Fruit fly (Drosophila melanogaster) whole organism, embryonic: Measurements from ENCODE around the gene CG42342.

ENCODE experiments used
- CG10147 ChIP-seq: fragments of 200-800 bp; sonication (Bioruptor generic); optimal IDR thresholded peaks from 2 replicates; lab custom pipeline; 2019; ENCODE audit warnings: missing biosample characterization, mild to moderate bottlenecking, missing genetic modification characterization, moderate library complexity
- CG11247 ChIP-seq: fragments of 200-800 bp; sonication (Bioruptor generic); IDR thresholded peaks from 2 replicates; pipeline ENCODE4 v1.3.6; 2022; ENCODE audit warnings: missing biosample characterization, missing genetic modification characterization
- CG11456 ChIP-seq: fragments of 200-800 bp; sonication (Bioruptor generic); IDR thresholded peaks from 3 replicates; pipeline ENCODE4 v1.3.6; 2022; ENCODE audit warnings: missing biosample characterization, missing genetic modification characterization
- CG12659 ChIP-seq: fragments of 200-800 bp; sonication (Bioruptor generic); optimal IDR thresholded peaks from 3 replicates; lab custom pipeline; 2017; ENCODE audit warnings: mild to moderate bottlenecking, missing biosample characterization, missing genetic modification reagents, missing genetic modification characterization
- CG13296 ChIP-seq: fragments of 200-800 bp; sonication (Bioruptor generic); optimal IDR thresholded peaks from 3 replicates; lab custom pipeline; 2018; ENCODE audit warnings: missing biosample characterization, mild to moderate bottlenecking, missing genetic modification characterization
- CG13424 ChIP-seq: fragments of 200-800 bp; sonication (Bioruptor generic); optimal IDR thresholded peaks from 2 replicates; lab custom pipeline; 2019; ENCODE audit warnings: missing biosample characterization, mild to moderate bottlenecking, missing genetic modification characterization, moderate library complexity
- CG13624 ChIP-seq: fragments of 200-800 bp; sonication (Bioruptor generic); optimal IDR thresholded peaks from 2 replicates; lab custom pipeline; 2016; ENCODE audit warnings: missing biosample characterization, missing genetic modification characterization
- CG14014 ChIP-seq: fragments of 200-800 bp; sonication (Bioruptor generic); IDR thresholded peaks from 2 replicates; pipeline ENCODE4 v1.3.6; 2022; ENCODE audit warnings: missing biosample characterization, missing genetic modification characterization
- CG15073 ChIP-seq: fragments of 200-800 bp; sonication (Bioruptor generic); optimal IDR thresholded peaks from 2 replicates; lab custom pipeline; 2016; ENCODE audit warnings: missing biosample characterization, missing genetic modification characterization
- CG17361 ChIP-seq: fragments of 200-800 bp; sonication (Bioruptor generic); IDR thresholded peaks from 3 replicates; pipeline ENCODE4 v1.3.6; 2022; ENCODE audit warnings: missing biosample characterization, missing genetic modification characterization
- CG2120 ChIP-seq: fragments of 200-800 bp; sonication (Bioruptor generic); optimal IDR thresholded peaks from 3 replicates; lab custom pipeline; 2016; ENCODE audit warnings: missing biosample characterization, missing genetic modification characterization
- CG2129 ChIP-seq: fragments of 200-800 bp; sonication (Bioruptor generic); IDR thresholded peaks from 2 replicates; pipeline ENCODE4 v1.3.6; 2022; ENCODE audit warnings: missing biosample characterization, missing genetic modification characterization; ENCODE audit not compliant: partially characterized antibody
- CG2678 ChIP-seq: fragments of 200-800 bp; sonication (Bioruptor generic); optimal IDR thresholded peaks from 3 replicates; lab custom pipeline; 2019; ENCODE audit warnings: missing biosample characterization, mild to moderate bottlenecking, missing genetic modification characterization, moderate library complexity
- CG2712 ChIP-seq: fragments of 200-800 bp; optimal IDR thresholded peaks from 3 replicates; lab custom pipeline; 2019; ENCODE audit warnings: missing biosample characterization, mild to moderate bottlenecking, missing genetic modification characterization, moderate library complexity
- CG34422 ChIP-seq: fragments of 200-800 bp; sonication (Bioruptor generic); IDR thresholded peaks from 3 replicates; pipeline ENCODE4 v1.3.6; 2022; ENCODE audit warnings: missing biosample characterization, missing genetic modification characterization
- CG3726 ChIP-seq: fragments of 200-800 bp; sonication (Bioruptor generic); IDR thresholded peaks from 3 replicates; pipeline ENCODE4, ENCODE4 v1.3.6; 2022; ENCODE audit warnings: missing biosample characterization, missing genetic modification characterization
- CG4360 ChIP-seq: fragments of 200-800 bp; sonication (Bioruptor generic); IDR thresholded peaks from 2 replicates; pipeline ENCODE4 v1.3.6; 2022; ENCODE audit warnings: missing biosample characterization, missing genetic modification characterization
- CG4404 ChIP-seq: fragments of 200-800 bp; sonication (Bioruptor generic); IDR thresholded peaks from 2 replicates; pipeline ENCODE4 v1.3.6; 2022; ENCODE audit warnings: missing biosample characterization, missing genetic modification characterization
- CG4617 ChIP-seq: fragments of 200-800 bp; sonication (Bioruptor generic); optimal IDR thresholded peaks from 3 replicates; lab custom pipeline; 2016; ENCODE audit warnings: missing biosample characterization, missing genetic modification characterization, borderline replicate concordance
- CG4730 ChIP-seq: fragments of 200-800 bp; sonication (Bioruptor generic); IDR thresholded peaks from 2 replicates; pipeline ENCODE4 v1.3.6; 2022; ENCODE audit warnings: missing biosample characterization, missing genetic modification characterization
- CG6689 ChIP-seq: fragments of 200-800 bp; sonication (Bioruptor generic); IDR thresholded peaks from 2 replicates; pipeline ENCODE4 v1.3.6; 2022; ENCODE audit warnings: missing biosample characterization, missing genetic modification characterization
- CG8290 ChIP-seq, 3 experiments: fragments of 200-800 bp; sonication (Bioruptor generic); optimal IDR thresholded peaks; 2 replicates each; lab custom pipeline; 2016 to 2019; ENCODE audit warnings: missing biosample characterization in 3 of 3, missing genetic modification characterization in 3 of 3, mild to moderate bottlenecking in 2 of 3, moderate library complexity in 1 of 3
- Doc2 ChIP-seq: fragments of 200-800 bp; sonication (Bioruptor generic); IDR thresholded peaks from 2 replicates; pipeline ENCODE4 v1.3.6; 2022; ENCODE audit warnings: missing biosample characterization, missing genetic modification characterization
- Eip74EF ChIP-seq, 2 experiments: fragments of 200-800 bp in 1 of 2; fragments of >200 bp in 1 of 2; sonication (Bioruptor generic) in 1 of 2; optimal IDR thresholded peaks; 2 replicates each; lab custom pipeline; 2017 to 2019; ENCODE audit warnings: missing biosample characterization in 2 of 2, missing genetic modification characterization in 2 of 2, mild to moderate bottlenecking in 1 of 2, moderate library complexity in 1 of 2
- Fer2 ChIP-seq: fragments of 200-800 bp; sonication (Bioruptor generic); optimal IDR thresholded peaks from 2 replicates; lab custom pipeline; 2018; ENCODE audit warnings: missing biosample characterization, mild to moderate bottlenecking, missing genetic modification characterization, moderate library complexity
- GATAe ChIP-seq: fragments of 200-800 bp; sonication (Bioruptor generic); conservative IDR thresholded peaks from 2 replicates; pipeline ENCODE4 v1.3.6; 2022; ENCODE audit warnings: missing biosample characterization, missing genetic modification characterization
- HLH4C ChIP-seq: fragments of 200-800 bp; sonication (Bioruptor generic); IDR thresholded peaks from 3 replicates; pipeline ENCODE4 v1.3.6; 2022; ENCODE audit warnings: missing biosample characterization, missing genetic modification characterization; ENCODE audit not compliant: partially characterized antibody
- Hr3 ChIP-seq: fragments of 200-800 bp; sonication (Bioruptor generic); optimal IDR thresholded peaks from 3 replicates; lab custom pipeline; 2016; ENCODE audit warnings: missing biosample characterization, missing genetic modification characterization
- Jarid2 ChIP-seq: fragments of 200-800 bp; sonication (Bioruptor generic); optimal IDR thresholded peaks from 3 replicates; lab custom pipeline; 2017; ENCODE audit warnings: mild to moderate bottlenecking, missing biosample characterization, missing genetic modification reagents, missing genetic modification characterization
- MBD-R2 ChIP-seq: fragments of 200-800 bp; sonication (Bioruptor generic); IDR thresholded peaks from 2 replicates; pipeline ENCODE4 v1.3.6; 2022; ENCODE audit warnings: missing biosample characterization, missing genetic modification characterization
- Mad ChIP-seq: fragments of 200-800 bp; sonication (Bioruptor generic); optimal IDR thresholded peaks from 2 replicates; lab custom pipeline; 2016; ENCODE audit warnings: missing biosample characterization, missing genetic modification characterization
- Oli ChIP-seq: fragments of 200-800 bp; sonication (Bioruptor generic); optimal IDR thresholded peaks from 2 replicates; lab custom pipeline; 2018; ENCODE audit warnings: missing biosample characterization, mild to moderate bottlenecking, missing genetic modification characterization, moderate library complexity
- Opbp ChIP-seq: fragments of 200-800 bp; sonication (Bioruptor generic); IDR thresholded peaks from 3 replicates; pipeline ENCODE4 v1.3.6; 2022; ENCODE audit warnings: missing biosample characterization, missing genetic modification characterization; ENCODE audit not compliant: partially characterized antibody
- Spps ChIP-seq: fragments of 200-800 bp; sonication (Bioruptor generic); optimal IDR thresholded peaks from 2 replicates; lab custom pipeline; 2018; ENCODE audit warnings: missing biosample characterization, mild to moderate bottlenecking, missing genetic modification characterization
- bowl ChIP-seq: fragments of 200-800 bp; sonication (Bioruptor generic); IDR thresholded peaks from 2 replicates; pipeline ENCODE4 v1.3.6; 2022; ENCODE audit warnings: missing biosample characterization, missing genetic modification characterization
- disco-r ChIP-seq: fragments of 200-800 bp; sonication (Bioruptor generic); optimal IDR thresholded peaks from 2 replicates; lab custom pipeline; 2016; ENCODE audit warnings: missing biosample characterization, missing genetic modification characterization
- fd3F ChIP-seq: fragments of 200-800 bp; sonication (Bioruptor generic); optimal IDR thresholded peaks from 2 replicates; lab custom pipeline; 2018; ENCODE audit warnings: missing biosample characterization, mild to moderate bottlenecking, missing genetic modification characterization, moderate library complexity
- ftz-f1 ChIP-seq: fragments of 200-800 bp; sonication (Bioruptor generic); optimal IDR thresholded peaks from 2 replicates; lab custom pipeline; 2016; ENCODE audit warnings: missing biosample characterization, missing genetic modification characterization
- gcm ChIP-seq: fragments of 200-800 bp; sonication (Bioruptor generic); optimal IDR thresholded peaks from 2 replicates; lab custom pipeline; 2019; ENCODE audit warnings: missing biosample characterization, mild to moderate bottlenecking, missing genetic modification characterization, moderate library complexity
- ham ChIP-seq: fragments of 200-800 bp; sonication (Bioruptor generic); IDR thresholded peaks from 2 replicates; pipeline ENCODE4 v1.3.6; 2022; ENCODE audit warnings: missing biosample characterization, missing genetic modification characterization
- jigr1 ChIP-seq: fragments of 200-800 bp; sonication (Bioruptor generic); IDR thresholded peaks from 3 replicates; pipeline ENCODE4 v1.3.6; 2022; ENCODE audit warnings: missing biosample characterization, missing genetic modification characterization
- ken ChIP-seq: fragments of 200-800 bp; sonication (Bioruptor generic); IDR thresholded peaks from 3 replicates; pipeline ENCODE4 v1.3.6; 2022; ENCODE audit warnings: missing biosample characterization, missing genetic modification characterization
- knrl ChIP-seq: fragments of 200-800 bp; sonication (Bioruptor generic); IDR thresholded peaks from 3 replicates; pipeline ENCODE4 v1.3.6; 2022; ENCODE audit warnings: missing biosample characterization, missing genetic modification characterization; ENCODE audit not compliant: partially characterized antibody
- nom ChIP-seq: fragments of 200-800 bp; sonication (Bioruptor generic); optimal IDR thresholded peaks from 2 replicates; lab custom pipeline; 2017; ENCODE audit warnings: missing biosample characterization, missing genetic modification characterization, mild to moderate bottlenecking, moderate library complexity, missing genetic modification reagents
- pnt ChIP-seq: fragments of 200-800 bp; sonication (Bioruptor generic); optimal IDR thresholded peaks from 3 replicates; lab custom pipeline; 2016; ENCODE audit warnings: missing biosample characterization, missing genetic modification characterization
- pzg ChIP-seq: fragments of 200-800 bp; sonication (Bioruptor generic); optimal IDR thresholded peaks from 3 replicates; lab custom pipeline; 2018; ENCODE audit warnings: missing biosample characterization, mild to moderate bottlenecking, missing genetic modification characterization, moderate library complexity
- sob ChIP-seq: fragments of 200-800 bp; sonication (Bioruptor generic); IDR thresholded peaks from 2 replicates; pipeline ENCODE4 v1.3.6; 2022; ENCODE audit warnings: missing biosample characterization, missing genetic modification characterization
- tup ChIP-seq: fragments of 200-800 bp; sonication (Bioruptor generic); optimal IDR thresholded peaks from 2 replicates; lab custom pipeline; 2016; ENCODE audit warnings: missing biosample characterization, mild to moderate bottlenecking, missing genetic modification characterization, moderate library complexity
- unc-4 ChIP-seq: fragments of 200-800 bp; sonication (Bioruptor generic); IDR thresholded peaks from 2 replicates; pipeline ENCODE4 v1.3.6; 2022; ENCODE audit warnings: missing biosample characterization, missing genetic modification characterization; ENCODE audit not compliant: partially characterized antibody

The CG42342 gene

DNA sequence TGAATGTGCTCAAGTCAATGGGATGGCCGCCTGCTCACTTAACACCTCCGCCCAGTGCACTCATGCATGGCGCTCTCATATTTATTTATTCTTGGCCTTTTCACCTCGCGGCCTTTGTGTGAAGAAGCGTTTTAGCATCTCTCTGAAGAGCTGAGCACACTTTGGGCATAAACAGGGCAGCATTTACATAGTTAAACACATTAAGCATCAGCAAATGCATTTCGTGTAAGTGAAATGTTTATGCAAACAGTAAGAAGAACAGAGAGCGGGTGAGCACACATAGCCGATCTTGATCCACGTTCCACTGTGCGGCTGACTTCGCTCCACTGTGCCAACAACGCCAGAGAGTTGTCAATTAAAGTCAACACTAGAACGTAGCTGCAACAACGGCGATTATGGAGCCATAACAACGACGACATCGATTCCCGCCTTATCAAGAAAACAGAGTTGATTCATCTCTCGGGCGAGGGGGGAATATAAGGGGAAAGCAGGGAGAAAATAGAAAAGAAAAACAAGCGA, 22.1 kb downstream of the CG42342 start (continued):
- TF ChIP-seq CG10147 (GFP tag; lab: Kevin White, UChicago) = no peak
- TF ChIP-seq CG4404 = peak; percentile 32
- peak; percentile 63 for TF ChIP-seq CG8290 (GFP tag; optimal IDR thresholded peaks at IDR 0.05; lab: Kevin White, UChicago)
- peak in 1 of 2 experiments; percentile 58 for TF ChIP-seq CG8290 (tag; optimal IDR thresholded peaks at IDR 0.05; lab: Kevin White, UChicago)
- TF ChIP-seq CG34422 (GFP tag; lab: Robert Waterston, UW) = peak; percentile 43; the same call in 1 of the 3 replicates
- no peak for TF ChIP-seq Hr3 (GFP tag; lab: Kevin White, UChicago)
- TF ChIP-seq MBD-R2 (GFP tag; lab: Robert Waterston, UW) = no peak
- peak; percentile 37 for TF ChIP-seq Mad
- no peak for TF ChIP-seq Eip74EF (GFP tag; optimal IDR thresholded peaks at IDR 0.05; lab: Kevin White, UChicago)
- no peak for TF ChIP-seq Opbp
- TF ChIP-seq CG2678 (tag; lab: Kevin White, UChicago) = peak; percentile 49
- TF ChIP-seq CG11456 (GFP tag; lab: Robert Waterston, UW) = no peak
- TF ChIP-seq disco-r = no peak
- TF ChIP-seq tup (GFP tag; lab: Kevin White, UChicago) = peak; percentile 20
- peak; percentile 42 for TF ChIP-seq Jarid2 (GFP tag; lab: Kevin White, UChicago)
- no peak for TF ChIP-seq CG14014 (GFP tag; lab: Robert Waterston, UW)
- no peak for TF ChIP-seq ham (GFP tag; lab: Robert Waterston, UW)
- TF ChIP-seq GATAe (GFP tag; lab: Robert Waterston, UW) = no peak
- TF ChIP-seq CG11247 (GFP tag; lab: Robert Waterston, UW) = 0 out of 2 replicates have a peak, but pooled peaks have one; percentile 13
- TF ChIP-seq CG4617 (GFP tag; lab: Kevin White, UChicago) = no peak
- TF ChIP-seq ftz-f1 = no peak
- no peak for TF ChIP-seq CG2129 (GFP tag; lab: Robert Waterston, UW)
- no peak for TF ChIP-seq CG13296 (GFP tag; lab: Kevin White, UChicago)
- no peak for TF ChIP-seq CG4360 (GFP tag; lab: Robert Waterston, UW)
- no peak for TF ChIP-seq bowl (GFP tag; lab: Robert Waterston, UW)
- TF ChIP-seq CG6689 = peak; percentile 41
- no peak for TF ChIP-seq CG12659 (GFP tag; lab: Kevin White, UChicago)
- TF ChIP-seq pnt (GFP tag; lab: Kevin White, UChicago) = peak; percentile 61
- TF ChIP-seq CG2120 (GFP tag; lab: Kevin White, UChicago) = no peak
- TF ChIP-seq Spps (tag; lab: Kevin White, UChicago) = peak; percentile 91
- no peak for TF ChIP-seq knrl (GFP tag; lab: Robert Waterston, UW)
- TF ChIP-seq CG15073 = no peak
- peak; percentile 75; the same call in 2 of the 3 replicates for TF ChIP-seq CG17361 (GFP tag; lab: Robert Waterston, UW)
- no peak for TF ChIP-seq Fer2 (tag; lab: Kevin White, UChicago)
- peak; percentile 5 for TF ChIP-seq nom (GFP tag; lab: Kevin White, UChicago)
- TF ChIP-seq HLH4C (GFP tag; lab: Robert Waterston, UW) = no peak
- TF ChIP-seq CG13624 (GFP tag; lab: Kevin White, UChicago) = no peak
- no peak for TF ChIP-seq sob (GFP tag; lab: Robert Waterston, UW)
- 0 out of 3 replicates have a peak, but pooled peaks have one; percentile 54 for TF ChIP-seq CG3726 (GFP tag; lab: Robert Waterston, UW)
- TF ChIP-seq gcm (GFP tag; lab: Kevin White, UChicago) = peak; percentile 33
- no peak for TF ChIP-seq pzg
- peak; percentile 32; the same call in 1 of the 2 replicates for TF ChIP-seq CG4730 (GFP tag; lab: Robert Waterston, UW)
- peak; percentile 3 for TF ChIP-seq CG13424 (tag; lab: Kevin White, UChicago)
- TF ChIP-seq Doc2 (GFP tag; lab: Robert Waterston, UW) = no peak
- TF ChIP-seq CG2712 (tag; lab: Kevin White, UChicago) = peak; percentile 68
- TF ChIP-seq Oli = peak; percentile 15
- TF ChIP-seq unc-4 (GFP tag; lab: Robert Waterston, UW) = no peak
- peak; percentile 44; the same call in 1 of the 3 replicates for TF ChIP-seq ken (GFP tag; lab: Robert Waterston, UW)
- no peak for TF ChIP-seq fd3F (GFP tag; lab: Kevin White, UChicago)
- no peak for TF ChIP-seq jigr1
